Worm (Caenorhabditis elegans): ENCODE data around the gene sru-19.

DNA sequence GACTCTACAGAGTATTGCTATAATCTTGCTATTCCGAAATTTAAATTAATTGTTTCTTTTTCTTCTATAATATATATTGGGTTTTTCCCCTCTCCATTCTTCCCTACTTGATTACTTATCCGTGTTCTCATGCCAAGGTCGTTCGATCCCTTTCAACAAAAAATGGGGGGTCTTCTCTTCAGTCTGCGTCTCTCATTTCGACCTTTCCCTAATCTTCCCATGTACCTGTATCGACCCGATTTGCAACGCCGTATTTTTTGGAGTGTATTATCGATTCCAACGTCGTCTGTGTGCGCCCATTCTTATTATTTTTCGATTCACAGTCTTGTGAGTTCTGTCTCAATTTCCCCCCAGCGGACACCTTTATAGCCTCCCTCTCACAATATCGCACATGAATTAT lies 30.6 kb upstream of the sru-19 start:
- TF ChIP-seq lin-13 (GFP tag; optimal IDR thresholded peaks at IDR 0.05), result no peak
- no peak for TF ChIP-seq nhr-10 (tag; optimal IDR thresholded peaks at IDR 0.05)
- no peak for TF ChIP-seq snpc-4 (tag; optimal IDR thresholded peaks at IDR 0.05)
- TF ChIP-seq ztf-4 (tag; optimal IDR thresholded peaks at IDR 0.05), result no peak
- no peak for TF ChIP-seq mdl-1 (tag; optimal IDR thresholded peaks at IDR 0.05)
- no peak for TF ChIP-seq fos-1 (tag; optimal IDR thresholded peaks at IDR 0.05)
- TF ChIP-seq elt-3 (tag; optimal IDR thresholded peaks at IDR 0.05), result no peak

All from whole organism, L2 larva.